Worm (Caenorhabditis elegans) whole organism, L4 larva: ENCODE measurements around the gene clec-133.

Experiments used
- F26F4.8 ChIP-seq: fragments of 200-800 bp; sonication (Bioruptor generic); conservative IDR thresholded peaks from 2 replicates; pipeline ENCODE4 v1.3.6; 2022; ENCODE audit warnings: missing genetic modification characterization, missing compliant biosample characterization
- F44E2.7 ChIP-seq: fragments of 200-800 bp; sonication (Bioruptor generic); IDR thresholded peaks from 2 replicates; pipeline ENCODE4 v2.1.2; 2022; ENCODE audit warnings: missing genetic modification characterization, missing compliant biosample characterization
- R02D3.7 ChIP-seq: fragments of 150-350 bp; sonication (generic microtip); optimal IDR thresholded peaks from 3 replicates; lab custom pipeline; 2014; ENCODE audit warnings: missing biosample characterization, missing genetic modification characterization
- T20F7.1 ChIP-seq: fragments of 200-800 bp; sonication (Bioruptor generic); optimal IDR thresholded peaks from 2 replicates; lab custom pipeline; 2018; ENCODE audit warnings: mild to moderate bottlenecking, missing genetic modification characterization, missing compliant biosample characterization
- T26A8.4 ChIP-seq: fragments of 200-800 bp; sonication (Bioruptor generic); IDR thresholded peaks from 2 replicates; pipeline ENCODE4 v1.3.6; 2022; ENCODE audit warnings: missing genetic modification characterization, missing compliant biosample characterization
- Y105C5A.15 ChIP-seq: fragments of 200-800 bp; sonication (Bioruptor generic); IDR thresholded peaks from 2 replicates; pipeline ENCODE4 v1.3.6; 2022; ENCODE audit warnings: missing genetic modification characterization, missing compliant biosample characterization
- Y5F2A.4 ChIP-seq: fragments of 200-800 bp; sonication (Bioruptor generic); optimal IDR thresholded peaks from 2 replicates; lab custom pipeline; 2018; ENCODE audit warnings: mild to moderate bottlenecking, missing genetic modification characterization, missing compliant biosample characterization
- ZK337.2 ChIP-seq: fragments of 200-800 bp; sonication (Bioruptor generic); IDR thresholded peaks from 2 replicates; pipeline ENCODE4 v1.3.6; 2022; ENCODE audit warnings: missing genetic modification reagents, missing genetic modification characterization, missing compliant biosample characterization
- aha-1 ChIP-seq: fragments of 150-350 bp; peaks from one replicate; lab custom pipeline; 2014; ENCODE audit warnings: missing biosample characterization, missing genetic modification characterization
- ama-1 ChIP-seq: fragments of 150-350 bp; optimal IDR thresholded peaks from 2 replicates; lab custom pipeline; 2014; ENCODE audit warnings: inconsistent platforms, mixed read lengths
- ceh-82 ChIP-seq: sonication (generic microtip); optimal IDR thresholded peaks from 2 replicates; lab custom pipeline; 2017; ENCODE audit warnings: missing biosample characterization, missing genetic modification characterization
- ctbp-1 ChIP-seq: fragments of 200-800 bp; sonication (Bioruptor generic); IDR thresholded peaks from 2 replicates; pipeline ENCODE4 v1.3.6; 2022; ENCODE audit warnings: missing genetic modification reagents, missing genetic modification characterization, missing compliant biosample characterization
- daf-16 ChIP-seq, 3 experiments: sonication (generic microtip); optimal IDR thresholded peaks; 2 replicates each; lab custom pipeline; 2016 to 2017; ENCODE audit warnings: missing genetic modification characterization in 3 of 3, missing genetic modification reagents in 3 of 3, mild to moderate bottlenecking in 2 of 3, missing compliant biosample characterization in 2 of 3, missing biosample characterization in 1 of 3, moderate library complexity in 1 of 3
- dve-1 ChIP-seq: sonication (generic microtip); optimal IDR thresholded peaks from 2 replicates; lab custom pipeline; 2017; ENCODE audit warnings: antibody characterized with exemption, mild to moderate bottlenecking, missing genetic modification characterization, missing compliant biosample characterization; ENCODE audit not compliant: insufficient read depth
- egl-43 ChIP-seq: fragments of 200-800 bp; sonication (Bioruptor generic); IDR thresholded peaks from 2 replicates; pipeline ENCODE4 v1.3.6; 2022; ENCODE audit warnings: missing genetic modification reagents, missing genetic modification characterization, missing compliant biosample characterization
- hif-1 ChIP-seq, 2 experiments: sonication (generic microtip); optimal IDR thresholded peaks; 2 replicates each; lab custom pipeline; 2016 to 2017; ENCODE audit warnings: missing compliant biosample characterization in 2 of 2, missing genetic modification characterization in 2 of 2, missing genetic modification reagents in 2 of 2, missing genotype in 2 of 2, mild to moderate bottlenecking in 1 of 2
- hlh-30 ChIP-seq: sonication (generic microtip); optimal IDR thresholded peaks from 2 replicates; lab custom pipeline; 2017; ENCODE audit warnings: antibody characterized with exemption, mild to moderate bottlenecking, missing genetic modification characterization, missing compliant biosample characterization; ENCODE audit not compliant: insufficient read depth
- lin-38 ChIP-seq: fragments of 200-800 bp; sonication (Bioruptor generic); IDR thresholded peaks from 2 replicates; pipeline ENCODE4 v1.3.6; 2022; ENCODE audit warnings: missing genetic modification reagents, missing genetic modification characterization, missing compliant biosample characterization
- lin-39 ChIP-seq: fragments of 150-350 bp; optimal IDR thresholded peaks from 2 replicates; lab custom pipeline; 2014; ENCODE audit warnings: missing biosample characterization, missing genetic modification reagents, missing genetic modification characterization
- lir-3 ChIP-seq: sonication (generic microtip); optimal IDR thresholded peaks from 2 replicates; lab custom pipeline; 2016; ENCODE audit warnings: mild to moderate bottlenecking, missing genetic modification characterization, missing compliant biosample characterization
- mep-1 ChIP-seq: fragments of 150-350 bp; sonication (generic microtip); optimal IDR thresholded peaks from 3 replicates; lab custom pipeline; 2014; ENCODE audit warnings: missing biosample characterization, missing genetic modification characterization
- mxl-3 ChIP-seq: fragments of 200-800 bp; sonication (Bioruptor generic); optimal IDR thresholded peaks from 2 replicates; lab custom pipeline; 2018; ENCODE audit warnings: mild to moderate bottlenecking, missing genetic modification characterization, missing compliant biosample characterization
- nhr-10 ChIP-seq: fragments of 150-350 bp; optimal IDR thresholded peaks from 2 replicates; lab custom pipeline; 2014; ENCODE audit warnings: missing biosample characterization, missing genetic modification characterization
- nhr-11 ChIP-seq: fragments of 150-350 bp; optimal IDR thresholded peaks from 2 replicates; lab custom pipeline; 2014; ENCODE audit warnings: missing biosample characterization, missing genetic modification characterization
- nhr-28 ChIP-seq: fragments of 150-350 bp; optimal IDR thresholded peaks from 2 replicates; lab custom pipeline; 2014; ENCODE audit warnings: missing biosample characterization, missing genetic modification characterization
- pha-4 ChIP-seq, 2 experiments: fragments of 150-350 bp in 1 of 2; fragments of 200-800 bp in 1 of 2; sonication (Bioruptor generic) in 1 of 2; IDR thresholded peaks in 1 of 2; optimal IDR thresholded peaks in 1 of 2; 2 replicates each; pipeline versions ENCODE4 v1.3.6 to Lab custom; 2014 to 2022; ENCODE audit warnings: missing genetic modification characterization in 2 of 2, missing genetic modification reagents in 2 of 2, missing biosample characterization in 1 of 2, missing compliant biosample characterization in 1 of 2
- set-16 ChIP-seq: fragments of 200-800 bp; sonication (Bioruptor generic); IDR thresholded peaks from 2 replicates; pipeline ENCODE4 v1.3.6; 2022; ENCODE audit warnings: missing genetic modification reagents, missing genetic modification characterization, missing compliant biosample characterization
- snpc-4 ChIP-seq: fragments of 150-350 bp; optimal IDR thresholded peaks from 2 replicates; lab custom pipeline; 2014; ENCODE audit warnings: missing biosample characterization, missing genetic modification characterization
- unc-39 ChIP-seq: sonication (generic microtip); optimal IDR thresholded peaks from 2 replicates; lab custom pipeline; 2017; ENCODE audit warnings: missing biosample characterization, missing genetic modification characterization
- unc-62 ChIP-seq, 3 experiments: fragments of 150-350 bp in 1 of 3; sonication (generic microtip); optimal IDR thresholded peaks in 2 of 3; peaks in 1 of 3; 1 replicate in 1 of 3; 2 replicates in 2 of 3; lab custom pipeline; 2014 to 2017; ENCODE audit warnings: missing biosample characterization in 3 of 3, missing genetic modification characterization in 3 of 3, missing genetic modification reagents in 3 of 3, missing genotype in 1 of 3
- zfp-2 ChIP-seq: sonication (generic microtip); optimal IDR thresholded peaks from 2 replicates; lab custom pipeline; 2016; ENCODE audit warnings: mild to moderate bottlenecking, missing genetic modification characterization, missing compliant biosample characterization
- zfp-3 ChIP-seq: fragments of 200-800 bp; sonication (Bioruptor generic); conservative IDR thresholded peaks from 2 replicates; pipeline ENCODE4 v1.3.6; 2022; ENCODE audit warnings: missing genetic modification reagents, missing genetic modification characterization, missing compliant biosample characterization

Gene clec-133

ce11 chrII:3553453-3553852 is 24.8 kb upstream of the clec-133 start, which contains the start of gene dnc-3 (continued):
- TF ChIP-seq pha-4 (GFP tag; IDR thresholded peaks at IDR 0.05; lab: Robert Waterston, UW) = peak; percentile 11; the same call in 1 of the 2 replicates
- TF ChIP-seq pha-4 (tag; optimal IDR thresholded peaks at IDR 0.05; lab: Kevin White, UChicago) = no peak
- no peak for TF ChIP-seq F44E2.7
- TF ChIP-seq mxl-3 (GFP tag; lab: Kevin White, UChicago) = no peak
- peak; percentile 25 for TF ChIP-seq nhr-11 (tag; lab: Kevin White, UChicago)
- peak; percentile 48 for TF ChIP-seq dve-1
- no peak for TF ChIP-seq daf-16 (GFP tag; optimal IDR thresholded peaks at IDR 0.05; lab: Kevin White, UChicago)
- TF ChIP-seq daf-16 (tag; optimal IDR thresholded peaks at IDR 0.05; lab: Kevin White, UChicago) = no peak

ce11 chrII:3554673-3555072 is 23.5 kb upstream of the clec-133 start:
- TF ChIP-seq ceh-82 (tag; lab: Kevin White, UChicago) (no peak), nhr-10 (tag; lab: Kevin White, UChicago) (no peak), hif-1 (tag; optimal IDR thresholded peaks at IDR 0.05; lab: Kevin White, UChicago) (no peak), lin-38 (GFP tag; lab: Robert Waterston, UW) (peak; percentile 82), ama-1 (lab: Kevin White, UChicago) (no peak), Y5F2A.4 (GFP tag; lab: Kevin White, UChicago) (no peak), set-16 (GFP tag; lab: Robert Waterston, UW) (no peak), T20F7.1 (GFP tag; lab: Kevin White, UChicago) (no peak), R02D3.7 (tag; lab: Kevin White, UChicago) (no peak)

- no peak for TF ChIP-seq nhr-10 (tag; lab: Kevin White, UChicago)
- peak; percentile 60 for TF ChIP-seq lin-38 (GFP tag; lab: Robert Waterston, UW)
- TF ChIP-seq nhr-28 (tag; lab: Kevin White, UChicago) = peak; percentile 1
Observed at ce11 chrII:3555281-3555680, 22.9 kb upstream of the clec-133 start.

- TF ChIP-seq lir-3 (tag; lab: Kevin White, UChicago) = no peak
- TF ChIP-seq unc-39 (tag; lab: Kevin White, UChicago) = no peak
- no peak for TF ChIP-seq ZK337.2
- no peak for TF ChIP-seq egl-43 (GFP tag; lab: Robert Waterston, UW)
- TF ChIP-seq zfp-2 (tag; lab: Kevin White, UChicago) = no peak
- TF ChIP-seq T20F7.1 (GFP tag; lab: Kevin White, UChicago) = no peak
- TF ChIP-seq ama-1 (lab: Kevin White, UChicago) = no peak
- no peak for TF ChIP-seq unc-62 (GFP tag; optimal IDR thresholded peaks at IDR 0.05 in 1 of 2; lab: Kevin White, UChicago)
- no peak for TF ChIP-seq unc-62 (tag; optimal IDR thresholded peaks at IDR 0.05; lab: Kevin White, UChicago)
- no peak for TF ChIP-seq aha-1 (tag; lab: Kevin White, UChicago)
- no peak for TF ChIP-seq pha-4 (GFP tag; IDR thresholded peaks at IDR 0.05; lab: Robert Waterston, UW)
- no peak for TF ChIP-seq pha-4 (tag; optimal IDR thresholded peaks at IDR 0.05; lab: Kevin White, UChicago)
- TF ChIP-seq lin-39 (tag; lab: Kevin White, UChicago) = no peak
Observed at ce11 chrII:3556584-3556983, 21.6 kb upstream of the clec-133 start.

- TF ChIP-seq Y105C5A.15 (GFP tag; lab: Robert Waterston, UW) (no peak), zfp-2 (tag; lab: Kevin White, UChicago) (no peak), hlh-30 (tag; lab: Kevin White, UChicago) (no peak), mep-1 (tag; lab: Kevin White, UChicago) (no peak), zfp-3 (GFP tag; lab: Robert Waterston, UW) (no peak), snpc-4 (no peak), set-16 (GFP tag; lab: Robert Waterston, UW) (peak; percentile 53), F26F4.8 (GFP tag; lab: Robert Waterston, UW) (no peak), unc-62 (GFP tag; optimal IDR thresholded peaks at IDR 0.05 in 1 of 2; lab: Kevin White, UChicago) (peak in 1 of 2 experiments; percentile 52), unc-62 (tag; optimal IDR thresholded peaks at IDR 0.05; lab: Kevin White, UChicago) (no peak), T26A8.4 (GFP tag; lab: Robert Waterston, UW) (no peak), R02D3.7 (tag; lab: Kevin White, UChicago) (no peak), ctbp-1 (GFP tag; lab: Robert Waterston, UW) (no peak)
Observed at ce11 chrII:3557417-3557816, 20.8 kb upstream of the clec-133 start, which contains the start of gene lgc-45. lgc-45 (plus strand) TSS chrII:3557472.
